Fruit fly (Drosophila melanogaster) whole organism, embryonic: ENCODE measurements around the gene CG17364.

Experiments
- Ada2b ChIP-seq: fragments of 200-800 bp; sonication (Bioruptor generic); IDR thresholded peaks from 2 replicates; pipeline ENCODE4 v1.3.6; 2022; ENCODE audit warnings: missing biosample characterization, missing genetic modification characterization
- Adf1 ChIP-seq: fragments of 200-800 bp; sonication (Bioruptor generic); IDR thresholded peaks from 2 replicates; pipeline ENCODE4 v1.3.6; 2022; ENCODE audit warnings: missing biosample characterization, missing genetic modification characterization
- Atf6 ChIP-seq: fragments of 200-800 bp; sonication (Bioruptor generic); IDR thresholded peaks from 2 replicates; pipeline ENCODE4 v1.3.6; 2022; ENCODE audit warnings: missing biosample characterization, missing genetic modification characterization
- C15 ChIP-seq: fragments of 200-800 bp; sonication (Bioruptor generic); IDR thresholded peaks from 3 replicates; pipeline ENCODE4 v1.3.6; 2022; ENCODE audit warnings: missing biosample characterization, missing genetic modification characterization
- CG11560 ChIP-seq: fragments of 200-800 bp; sonication (Bioruptor generic); IDR thresholded peaks from 3 replicates; pipeline ENCODE4 v1.3.6; 2022; ENCODE audit warnings: missing biosample characterization, missing genetic modification characterization
- CG12769 ChIP-seq: fragments of 200-800 bp; sonication (Bioruptor generic); optimal IDR thresholded peaks from 2 replicates; lab custom pipeline; 2019; ENCODE audit warnings: missing biosample characterization, mild to moderate bottlenecking, missing genetic modification characterization, moderate library complexity
- CG13123 ChIP-seq: fragments of 200-800 bp; sonication (Bioruptor generic); optimal IDR thresholded peaks from 2 replicates; lab custom pipeline; 2016; ENCODE audit warnings: missing biosample characterization, missing genetic modification characterization
- CG13424 ChIP-seq: fragments of 200-800 bp; sonication (Bioruptor generic); optimal IDR thresholded peaks from 2 replicates; lab custom pipeline; 2019; ENCODE audit warnings: missing biosample characterization, mild to moderate bottlenecking, missing genetic modification characterization, moderate library complexity
- CG17829 ChIP-seq: fragments of 200-800 bp; optimal IDR thresholded peaks from 2 replicates; lab custom pipeline; 2019; ENCODE audit warnings: missing biosample characterization, mild to moderate bottlenecking, missing genetic modification characterization, moderate library complexity
- CG1832 ChIP-seq: fragments of 200-800 bp; sonication (Bioruptor generic); optimal IDR thresholded peaks from 2 replicates; lab custom pipeline; 2017; ENCODE audit warnings: missing biosample characterization, mild to moderate bottlenecking, missing genetic modification characterization, inconsistent platforms
- CG18619 ChIP-seq: fragments of 200-800 bp; sonication (Bioruptor generic); optimal IDR thresholded peaks from 3 replicates; lab custom pipeline; 2017; ENCODE audit warnings: missing biosample characterization, mild to moderate bottlenecking, missing genetic modification characterization
- CG3065 ChIP-seq: fragments of 200-800 bp; sonication (Bioruptor generic); optimal IDR thresholded peaks from 2 replicates; lab custom pipeline; 2016; ENCODE audit warnings: missing biosample characterization, missing genetic modification characterization
- CG31365 ChIP-seq: fragments of 200-800 bp; sonication (Bioruptor generic); optimal IDR thresholded peaks from 2 replicates; lab custom pipeline; 2018; ENCODE audit warnings: missing biosample characterization, mild to moderate bottlenecking, missing genetic modification characterization
- CG33557 ChIP-seq: fragments of 200-800 bp; sonication (Bioruptor generic); optimal IDR thresholded peaks from 2 replicates; lab custom pipeline; 2019; ENCODE audit warnings: missing biosample characterization, mild to moderate bottlenecking, missing genetic modification characterization, moderate library complexity
- CG34376 ChIP-seq: fragments of 200-800 bp; sonication (Bioruptor generic); optimal IDR thresholded peaks from 2 replicates; lab custom pipeline; 2018; ENCODE audit warnings: missing biosample characterization, mild to moderate bottlenecking, missing genetic modification characterization
- CG3838 ChIP-seq: fragments of 200-800 bp; sonication (Bioruptor generic); optimal IDR thresholded peaks from 3 replicates; lab custom pipeline; 2016; ENCODE audit warnings: missing biosample characterization, missing genetic modification characterization
- CG4404 ChIP-seq: fragments of 200-800 bp; sonication (Bioruptor generic); IDR thresholded peaks from 2 replicates; pipeline ENCODE4 v1.3.6; 2022; ENCODE audit warnings: missing biosample characterization, missing genetic modification characterization
- CG6791 ChIP-seq: fragments of 200-800 bp; sonication (Bioruptor generic); IDR thresholded peaks from 3 replicates; pipeline ENCODE4 v1.3.6; 2022; ENCODE audit warnings: missing biosample characterization, missing genetic modification characterization; ENCODE audit not compliant: partially characterized antibody
- CG8388 ChIP-seq: fragments of 200-800 bp; sonication (Bioruptor generic); optimal IDR thresholded peaks from 2 replicates; lab custom pipeline; 2019; ENCODE audit warnings: missing biosample characterization, mild to moderate bottlenecking, missing genetic modification characterization, moderate library complexity
- CG8944 ChIP-seq: fragments of 200-800 bp; sonication (Bioruptor generic); optimal IDR thresholded peaks from 3 replicates; lab custom pipeline; 2016; ENCODE audit warnings: missing biosample characterization, missing genetic modification characterization
- CG9817 ChIP-seq: fragments of 200-800 bp; sonication (Bioruptor generic); optimal IDR thresholded peaks from 2 replicates; lab custom pipeline; 2018; ENCODE audit warnings: missing biosample characterization, mild to moderate bottlenecking, missing genetic modification characterization, moderate library complexity
- CrebB ChIP-seq: fragments of 200-800 bp; sonication (Bioruptor generic); optimal IDR thresholded peaks from 3 replicates; lab custom pipeline; 2018; ENCODE audit warnings: missing biosample characterization, mild to moderate bottlenecking, missing genetic modification characterization
- Dip3 ChIP-seq: fragments of 200-800 bp; sonication (Bioruptor generic); optimal IDR thresholded peaks from 3 replicates; lab custom pipeline; 2016; ENCODE audit warnings: missing biosample characterization, missing genetic modification characterization
- Dll ChIP-seq: fragments of 200-800 bp; sonication (Bioruptor generic); IDR thresholded peaks from 4 replicates; pipeline ENCODE4 v1.3.6; 2022; ENCODE audit warnings: missing biosample characterization, missing genetic modification characterization; ENCODE audit not compliant: partially characterized antibody
- HmgZ ChIP-seq: fragments of 200-800 bp; sonication (Bioruptor generic); optimal IDR thresholded peaks from 2 replicates; lab custom pipeline; 2018; ENCODE audit warnings: missing biosample characterization, mild to moderate bottlenecking, missing genetic modification characterization
- Hmr ChIP-seq: fragments of 200-800 bp; sonication (Bioruptor generic); optimal IDR thresholded peaks from 3 replicates; lab custom pipeline; 2017; ENCODE audit warnings: mild to moderate bottlenecking, missing biosample characterization, missing genetic modification reagents, missing genetic modification characterization
- NC2β ChIP-seq: fragments of 200-800 bp; sonication (Bioruptor generic); optimal IDR thresholded peaks from 2 replicates; lab custom pipeline; 2016; ENCODE audit warnings: missing biosample characterization, missing genetic modification characterization
- Sin3A ChIP-seq: fragments of >200 bp; optimal IDR thresholded peaks from 2 replicates; lab custom pipeline; 2018
- Stat92E ChIP-seq, 3 experiments: fragments of >200 bp in 2 of 3; fragments of 200-800 bp in 1 of 3; sonication (Bioruptor generic) in 1 of 3; optimal IDR thresholded peaks; 2 replicates each; lab custom pipeline; 2017 to 2019; ENCODE audit warnings: missing biosample characterization in 3 of 3, missing genetic modification characterization in 3 of 3, mild to moderate bottlenecking in 1 of 3, moderate library complexity in 1 of 3
- Trl ChIP-seq, 3 experiments: fragments of >200 bp in 2 of 3; fragments of 200-800 bp in 1 of 3; sonication (Bioruptor generic) in 1 of 3; optimal IDR thresholded peaks; 2 replicates in 1 of 3; 3 replicates in 2 of 3; lab custom pipeline; 2016 to 2017; ENCODE audit warnings: missing biosample characterization in 1 of 3, missing genetic modification characterization in 1 of 3
- al ChIP-seq: fragments of 200-800 bp; sonication (Bioruptor generic); IDR thresholded peaks from 2 replicates; pipeline ENCODE4 v1.3.6; 2022; ENCODE audit warnings: missing biosample characterization, missing genetic modification characterization
- bowl ChIP-seq: fragments of 200-800 bp; sonication (Bioruptor generic); IDR thresholded peaks from 2 replicates; pipeline ENCODE4 v1.3.6; 2022; ENCODE audit warnings: missing biosample characterization, missing genetic modification characterization
- chinmo ChIP-seq: fragments of 200-800 bp; sonication (Bioruptor generic); IDR thresholded peaks from 4 replicates; pipeline ENCODE4 v1.3.6; 2022; ENCODE audit warnings: missing biosample characterization, missing genetic modification characterization; ENCODE audit not compliant: partially characterized antibody
- ewg ChIP-seq: fragments of 200-800 bp; sonication (Bioruptor generic); optimal IDR thresholded peaks from 3 replicates; lab custom pipeline; 2017; ENCODE audit warnings: mild to moderate bottlenecking, missing biosample characterization, missing genetic modification reagents, missing genetic modification characterization
- fd96Cb ChIP-seq: fragments of 200-800 bp; sonication (Bioruptor generic); optimal IDR thresholded peaks from 2 replicates; lab custom pipeline; 2018; ENCODE audit warnings: missing biosample characterization, mild to moderate bottlenecking, missing genetic modification characterization, moderate library complexity
- gcm ChIP-seq: fragments of 200-800 bp; sonication (Bioruptor generic); optimal IDR thresholded peaks from 2 replicates; lab custom pipeline; 2019; ENCODE audit warnings: missing biosample characterization, mild to moderate bottlenecking, missing genetic modification characterization, moderate library complexity
- klu ChIP-seq: fragments of 200-800 bp; sonication (Bioruptor generic); IDR thresholded peaks from 2 replicates; pipeline ENCODE4 v1.3.6; 2022; ENCODE audit warnings: missing biosample characterization, missing genetic modification characterization
- lab ChIP-seq: fragments of 200-800 bp; sonication (Bioruptor generic); optimal IDR thresholded peaks from 3 replicates; lab custom pipeline; 2017; ENCODE audit warnings: missing biosample characterization, missing genetic modification characterization, mild to moderate bottlenecking, moderate library complexity, missing genetic modification reagents
- lbe ChIP-seq: fragments of 200-800 bp; sonication (Bioruptor generic); optimal IDR thresholded peaks from 2 replicates; lab custom pipeline; 2016; ENCODE audit warnings: missing biosample characterization, mild to moderate bottlenecking, missing genetic modification characterization
- nau ChIP-seq: fragments of 200-800 bp; sonication (Bioruptor generic); optimal IDR thresholded peaks from 3 replicates; lab custom pipeline; 2017; ENCODE audit warnings: missing biosample characterization, mild to moderate bottlenecking, missing genetic modification characterization, missing genetic modification reagents
- nmo ChIP-seq: fragments of 200-800 bp; sonication (Bioruptor generic); optimal IDR thresholded peaks from 2 replicates; lab custom pipeline; 2018; ENCODE audit warnings: missing biosample characterization, mild to moderate bottlenecking, missing genetic modification characterization, moderate library complexity
- pfk ChIP-seq: fragments of 200-800 bp; sonication (Bioruptor generic); optimal IDR thresholded peaks from 2 replicates; lab custom pipeline; 2018; ENCODE audit warnings: missing biosample characterization, mild to moderate bottlenecking, missing genetic modification characterization, moderate library complexity
- pho ChIP-seq: fragments of 200-800 bp; sonication (Bioruptor generic); optimal IDR thresholded peaks from 2 replicates; lab custom pipeline; 2016; ENCODE audit warnings: missing biosample characterization, missing genetic modification characterization
- pum ChIP-seq: fragments of 200-800 bp; sonication (Bioruptor generic); optimal IDR thresholded peaks from 2 replicates; lab custom pipeline; 2016; ENCODE audit warnings: missing biosample characterization, missing genetic modification characterization
- ro ChIP-seq: fragments of 200-800 bp; sonication (Bioruptor generic); IDR thresholded peaks from 2 replicates; pipeline ENCODE4 v1.3.6; 2022; ENCODE audit warnings: missing biosample characterization, missing genetic modification characterization
- row ChIP-seq: fragments of 200-800 bp; sonication (Bioruptor generic); IDR thresholded peaks from 3 replicates; pipeline ENCODE4 v1.3.6; 2022; ENCODE audit warnings: missing biosample characterization, missing genetic modification characterization
- sc ChIP-seq, 3 experiments: fragments of >200 bp in 2 of 3; fragments of 200-800 bp in 1 of 3; sonication (Bioruptor generic) in 1 of 3; optimal IDR thresholded peaks; 2 replicates in 2 of 3; 3 replicates in 1 of 3; lab custom pipeline; 2017; ENCODE audit warnings: mild to moderate bottlenecking in 1 of 3, missing biosample characterization in 1 of 3, missing genetic modification characterization in 1 of 3, missing genetic modification reagents in 1 of 3
- twi ChIP-seq: fragments of 200-800 bp; optimal IDR thresholded peaks from 2 replicates; lab custom pipeline; 2019; ENCODE audit warnings: missing biosample characterization, mild to moderate bottlenecking, missing genetic modification characterization, moderate library complexity
- yki ChIP-seq: fragments of >200 bp; optimal IDR thresholded peaks from 3 replicates; lab custom pipeline; 2018
- zen2 ChIP-seq: fragments of 200-800 bp; sonication (Bioruptor generic); IDR thresholded peaks from 3 replicates; pipeline ENCODE4 v1.3.6; 2022; ENCODE audit warnings: missing biosample characterization, missing genetic modification characterization; ENCODE audit not compliant: partially characterized antibody

CG17364 gene

DNA sequence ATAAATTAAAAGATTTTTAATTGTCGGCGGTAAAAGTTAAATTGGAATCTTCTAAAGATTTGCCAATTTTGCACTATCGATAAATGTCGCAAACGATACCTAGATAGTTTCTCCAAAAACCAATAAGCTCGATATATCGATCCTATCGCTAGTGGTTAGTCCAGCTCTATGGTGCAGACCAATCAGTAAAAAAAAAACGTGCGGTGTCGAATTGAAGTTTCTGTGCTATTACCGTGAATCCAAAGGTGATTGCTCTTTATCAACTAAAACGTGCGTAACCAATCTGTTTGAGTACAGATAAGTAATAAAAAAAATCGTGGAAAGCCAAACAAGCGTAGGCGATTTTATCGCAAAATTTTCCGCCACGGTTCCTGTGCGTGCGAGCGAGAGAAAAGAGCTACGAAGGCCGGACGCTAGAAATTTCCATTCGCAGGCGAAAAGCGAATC, 43.7 kb upstream of the CG17364 start, which contains the start of gene Hsp110 (continued):
- TF ChIP-seq fd96Cb (no peak), Trl (optimal IDR thresholded peaks at IDR 0.05; lab: Kevin White, UChicago) (no peak), Trl (GFP tag; optimal IDR thresholded peaks at IDR 0.05; lab: Kevin White, UChicago) (peak; percentile 17), CG8388 (GFP tag; lab: Kevin White, UChicago) (no peak), CG11560 (tag; lab: Robert Waterston, UW) (no peak), Atf6 (GFP tag; lab: Robert Waterston, UW) (peak; percentile 19; the same call in 1 of the 2 replicates), NC2β (GFP tag; lab: Kevin White, UChicago) (peak; percentile 7), CG13424 (tag; lab: Kevin White, UChicago) (peak; percentile 3), gcm (GFP tag; lab: Kevin White, UChicago) (no peak), zen2 (GFP tag; lab: Robert Waterston, UW) (peak; percentile 99), CG6791 (GFP tag; lab: Robert Waterston, UW) (peak; percentile 100), ro (no peak), nau (GFP tag; lab: Kevin White, UChicago) (no peak), CrebB (tag; lab: Kevin White, UChicago) (peak; percentile 23), CG13123 (GFP tag; lab: Kevin White, UChicago) (no peak), CG12769 (tag; lab: Kevin White, UChicago) (no peak), sc (optimal IDR thresholded peaks at IDR 0.05; lab: Kevin White, UChicago) (no peak), sc (GFP tag; optimal IDR thresholded peaks at IDR 0.05; lab: Kevin White, UChicago) (no peak), Stat92E (GFP tag; optimal IDR thresholded peaks at IDR 0.05; lab: Kevin White, UChicago) (peak in 1 of 3 experiments; percentile 14), yki (lab: Kevin White, UChicago) (no peak), ewg (GFP tag; lab: Kevin White, UChicago) (no peak), bowl (GFP tag; lab: Robert Waterston, UW) (no peak), Adf1 (0 out of 2 replicates have a peak, but pooled peaks have one; percentile 14), chinmo (GFP tag; lab: Robert Waterston, UW) (peak; percentile 99), Hmr (GFP tag; lab: Kevin White, UChicago) (no peak), Dll (GFP tag; lab: Robert Waterston, UW) (peak; percentile 97), pho (GFP tag; lab: Kevin White, UChicago) (peak; percentile 10), pum (GFP tag; lab: Kevin White, UChicago) (no peak), row (GFP tag; lab: Robert Waterston, UW) (0 out of 3 replicates have a peak, but pooled peaks have one; percentile 37), CG3838 (GFP tag; lab: Kevin White, UChicago) (no peak), twi (tag; lab: Kevin White, UChicago) (no peak), lab (GFP tag; lab: Kevin White, UChicago) (peak; percentile 52), al (GFP tag; lab: Robert Waterston, UW) (no peak), C15 (GFP tag; lab: Robert Waterston, UW) (no peak), CG33557 (no peak), lbe (GFP tag; lab: Kevin White, UChicago) (peak; percentile 64), klu (GFP tag; lab: Robert Waterston, UW) (no peak), pfk (no peak), CG1832 (GFP tag; lab: Kevin White, UChicago) (peak; percentile 60), CG31365 (peak; percentile 8), CG17829 (peak; percentile 52), Sin3A (lab: Kevin White, UChicago) (peak; percentile 43), CG4404 (no peak), Dip3 (GFP tag; lab: Kevin White, UChicago) (peak; percentile 99), Ada2b (no peak), CG18619 (GFP tag; lab: Kevin White, UChicago) (no peak), CG8944 (no peak), HmgZ (peak; percentile 67), CG34376 (GFP tag; lab: Kevin White, UChicago) (peak; percentile 72), CG3065 (GFP tag; lab: Kevin White, UChicago) (no peak), nmo (GFP tag; lab: Kevin White, UChicago) (peak; percentile 53), CG9817 (tag; lab: Kevin White, UChicago) (no peak)
